Worm (Caenorhabditis elegans): Measurements from ENCODE around the gene C05D12.4.

DNA sequence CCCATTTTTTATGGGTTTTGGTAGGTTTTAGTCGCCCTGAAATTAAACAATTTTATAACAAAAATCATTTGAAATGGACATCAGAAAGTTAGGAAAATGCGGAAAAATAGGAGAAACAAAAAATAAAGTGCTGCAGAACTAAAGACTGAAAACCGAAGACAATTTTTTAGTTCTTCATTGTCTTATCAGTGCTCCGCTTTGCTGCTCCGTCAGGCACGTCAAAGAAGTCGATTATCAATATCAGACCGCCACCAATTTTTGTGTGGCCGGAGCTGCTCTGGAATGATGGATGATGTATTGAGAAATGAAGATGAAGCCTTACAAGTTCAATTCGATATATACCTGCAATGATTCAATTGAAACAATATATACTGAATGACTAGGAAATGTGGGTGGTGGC is 6.7 kb downstream of the C05D12.4 start, which contains the start of gene vha-6:
- no peak for TF ChIP-seq ztf-11 (tag; optimal IDR thresholded peaks at IDR 0.05)
- no peak for TF ChIP-seq egl-13 (tag; optimal IDR thresholded peaks at IDR 0.05)
- TF ChIP-seq nhr-28 (tag; optimal IDR thresholded peaks at IDR 0.05), result no peak

All from whole organism, L1 larva.